Worm (Caenorhabditis elegans) whole organism, L2 larva: ENCODE results near the gene slc-36.1.
"Not testable (repeated sequence)": the region's sequence is repeated elsewhere in the genome, so short reads cannot be mapped to it uniquely, and the experiment has no call there.

ENCODE experiments used
- C34F6.9 ChIP-seq: fragments of 150-350 bp; optimal IDR thresholded peaks from 2 replicates; lab custom pipeline; 2014; ENCODE audit warnings: missing biosample characterization, missing genetic modification characterization
- F13H6.1 ChIP-seq: sonication (generic microtip); optimal IDR thresholded peaks from 2 replicates; lab custom pipeline; 2016; ENCODE audit warnings: missing genetic modification characterization, missing compliant biosample characterization
- ZK546.5 ChIP-seq: sonication (generic microtip); optimal IDR thresholded peaks from 2 replicates; lab custom pipeline; 2017; ENCODE audit warnings: missing biosample characterization, missing genetic modification characterization
- alr-1 ChIP-seq: fragments of 150-350 bp; optimal IDR thresholded peaks from 2 replicates; lab custom pipeline; 2014; ENCODE audit warnings: missing biosample characterization, missing genetic modification characterization
- aly-2 ChIP-seq: fragments of 150-350 bp; optimal IDR thresholded peaks from 2 replicates; lab custom pipeline; 2014; ENCODE audit warnings: missing biosample characterization, missing genetic modification characterization
- blmp-1 ChIP-seq: sonication (generic microtip); optimal IDR thresholded peaks from 2 replicates; lab custom pipeline; 2017; ENCODE audit warnings: missing genetic modification characterization, mild to moderate bottlenecking, missing compliant biosample characterization, antibody characterized with exemption, moderate library complexity; ENCODE audit not compliant: insufficient read depth
- ceh-16 ChIP-seq: fragments of 150-350 bp; optimal IDR thresholded peaks from 2 replicates; lab custom pipeline; 2014; ENCODE audit warnings: missing biosample characterization, missing genetic modification characterization
- ceh-82 ChIP-seq: fragments of 150-350 bp; optimal IDR thresholded peaks from 2 replicates; lab custom pipeline; 2014; ENCODE audit warnings: missing biosample characterization, missing genetic modification characterization
- crh-2 ChIP-seq: sonication (generic microtip); optimal IDR thresholded peaks from 2 replicates; lab custom pipeline; 2017; ENCODE audit warnings: missing biosample characterization, missing genetic modification characterization
- dmd-4 ChIP-seq: sonication (generic microtip); optimal IDR thresholded peaks from 2 replicates; lab custom pipeline; 2017; ENCODE audit warnings: missing biosample characterization, missing genetic modification characterization
- elt-3 ChIP-seq: sonication (generic microtip); optimal IDR thresholded peaks from 2 replicates; lab custom pipeline; 2017; ENCODE audit warnings: missing biosample characterization, missing genetic modification characterization
- fos-1 ChIP-seq: fragments of 150-350 bp; optimal IDR thresholded peaks from 2 replicates; lab custom pipeline; 2014; ENCODE audit warnings: missing biosample characterization, missing genetic modification characterization
- gmeb-1 ChIP-seq: fragments of 150-350 bp; optimal IDR thresholded peaks from 2 replicates; lab custom pipeline; 2014; ENCODE audit warnings: missing biosample characterization, missing genetic modification characterization
- lin-13 ChIP-seq: fragments of 150-350 bp; optimal IDR thresholded peaks from 2 replicates; lab custom pipeline; 2014; ENCODE audit warnings: missing biosample characterization, missing genetic modification reagents, missing genetic modification characterization
- lsy-2 ChIP-seq, 2 experiments: fragments of 150-350 bp in 1 of 2; sonication (generic microtip) in 1 of 2; optimal IDR thresholded peaks; 2 replicates each; lab custom pipeline; 2014 to 2017; ENCODE audit warnings: missing biosample characterization in 2 of 2, missing genetic modification characterization in 2 of 2
- mab-5 ChIP-seq: fragments of 150-350 bp; optimal IDR thresholded peaks from 2 replicates; lab custom pipeline; 2014; ENCODE audit warnings: missing biosample characterization, missing genetic modification characterization
- mbf-1 ChIP-seq: sonication (generic microtip); optimal IDR thresholded peaks from 2 replicates; lab custom pipeline; 2017; ENCODE audit warnings: missing biosample characterization, missing genetic modification characterization
- mdl-1 ChIP-seq, 2 experiments: fragments of 150-350 bp in 1 of 2; sonication (generic microtip) in 1 of 2; optimal IDR thresholded peaks; 2 replicates each; lab custom pipeline; 2017; ENCODE audit warnings: missing biosample characterization in 2 of 2, missing genetic modification characterization in 2 of 2
- nhr-10 ChIP-seq: sonication (generic microtip); optimal IDR thresholded peaks from 2 replicates; lab custom pipeline; 2017; ENCODE audit warnings: missing biosample characterization, missing genetic modification characterization
- nhr-11 ChIP-seq: fragments of 150-350 bp; optimal IDR thresholded peaks from 2 replicates; lab custom pipeline; 2014; ENCODE audit warnings: missing biosample characterization, missing genetic modification characterization
- nhr-12 ChIP-seq: fragments of 150-350 bp; optimal IDR thresholded peaks from 2 replicates; lab custom pipeline; 2014; ENCODE audit warnings: missing biosample characterization, missing genetic modification characterization
- nhr-129 ChIP-seq: fragments of 150-350 bp; optimal IDR thresholded peaks from 2 replicates; lab custom pipeline; 2014; ENCODE audit warnings: missing biosample characterization, missing genetic modification characterization
- nhr-237 ChIP-seq: fragments of 150-350 bp; optimal IDR thresholded peaks from 2 replicates; lab custom pipeline; 2014; ENCODE audit warnings: missing biosample characterization, missing genetic modification characterization
- nhr-25 ChIP-seq: fragments of 150-350 bp; sonication (generic microtip); optimal IDR thresholded peaks from 3 replicates; lab custom pipeline; 2014; ENCODE audit warnings: missing biosample characterization, missing genetic modification characterization
- nhr-6 ChIP-seq: fragments of 150-350 bp; optimal IDR thresholded peaks from 2 replicates; lab custom pipeline; 2014; ENCODE audit warnings: missing biosample characterization, missing genetic modification characterization
- nhr-77 ChIP-seq: fragments of 150-350 bp; optimal IDR thresholded peaks from 2 replicates; lab custom pipeline; 2014; ENCODE audit warnings: missing biosample characterization, missing genetic modification characterization
- peb-1 ChIP-seq: fragments of 150-350 bp; optimal IDR thresholded peaks from 2 replicates; lab custom pipeline; 2014; ENCODE audit warnings: missing biosample characterization, missing genetic modification characterization
- sem-4 ChIP-seq: fragments of 150-350 bp; optimal IDR thresholded peaks from 2 replicates; lab custom pipeline; 2014; ENCODE audit warnings: missing biosample characterization, missing genetic modification reagents, missing genetic modification characterization
- sma-3 ChIP-seq: sonication (generic microtip); optimal IDR thresholded peaks from 2 replicates; lab custom pipeline; 2016; ENCODE audit warnings: missing genetic modification reagents, missing genetic modification characterization, missing compliant biosample characterization
- sma-9 ChIP-seq, 2 experiments: fragments of 150-350 bp in 1 of 2; sonication (generic microtip) in 1 of 2; optimal IDR thresholded peaks; 2 replicates each; lab custom pipeline; 2014 to 2016; ENCODE audit warnings: missing genetic modification characterization in 2 of 2, mild to moderate bottlenecking in 1 of 2, missing biosample characterization in 1 of 2, missing compliant biosample characterization in 1 of 2, missing genetic modification reagents in 1 of 2, moderate library complexity in 1 of 2
- snpc-4 ChIP-seq: fragments of 150-350 bp; optimal IDR thresholded peaks from 2 replicates; lab custom pipeline; 2014; ENCODE audit warnings: missing biosample characterization, missing genetic modification characterization
- unc-39 ChIP-seq: fragments of 150-350 bp; optimal IDR thresholded peaks from 2 replicates; lab custom pipeline; 2014; ENCODE audit warnings: missing biosample characterization, missing genetic modification characterization
- unc-55 ChIP-seq: fragments of 150-350 bp; sonication (generic microtip); optimal IDR thresholded peaks from 3 replicates; lab custom pipeline; 2014; ENCODE audit warnings: missing biosample characterization, missing genetic modification reagents, missing genetic modification characterization
- unc-62 ChIP-seq: fragments of 150-350 bp; optimal IDR thresholded peaks from 2 replicates; lab custom pipeline; 2014; ENCODE audit warnings: missing biosample characterization, missing genetic modification reagents, missing genetic modification characterization
- zag-1 ChIP-seq: fragments of 150-350 bp; optimal IDR thresholded peaks from 2 replicates; lab custom pipeline; 2014; ENCODE audit warnings: missing biosample characterization, missing genetic modification characterization
- ztf-1 ChIP-seq: fragments of 200-800 bp; sonication (Bioruptor generic); conservative IDR thresholded peaks from 2 replicates; pipeline ENCODE4 v1.3.6; 2022; ENCODE audit warnings: missing genetic modification characterization, missing compliant biosample characterization
- ztf-11 ChIP-seq: sonication (generic microtip); optimal IDR thresholded peaks from 2 replicates; lab custom pipeline; 2017; ENCODE audit warnings: missing biosample characterization, missing genetic modification characterization
- ztf-4 ChIP-seq: fragments of 150-350 bp; optimal IDR thresholded peaks from 2 replicates; lab custom pipeline; 2014; ENCODE audit warnings: missing biosample characterization, missing genetic modification characterization

The slc-36.1 gene

DNA sequence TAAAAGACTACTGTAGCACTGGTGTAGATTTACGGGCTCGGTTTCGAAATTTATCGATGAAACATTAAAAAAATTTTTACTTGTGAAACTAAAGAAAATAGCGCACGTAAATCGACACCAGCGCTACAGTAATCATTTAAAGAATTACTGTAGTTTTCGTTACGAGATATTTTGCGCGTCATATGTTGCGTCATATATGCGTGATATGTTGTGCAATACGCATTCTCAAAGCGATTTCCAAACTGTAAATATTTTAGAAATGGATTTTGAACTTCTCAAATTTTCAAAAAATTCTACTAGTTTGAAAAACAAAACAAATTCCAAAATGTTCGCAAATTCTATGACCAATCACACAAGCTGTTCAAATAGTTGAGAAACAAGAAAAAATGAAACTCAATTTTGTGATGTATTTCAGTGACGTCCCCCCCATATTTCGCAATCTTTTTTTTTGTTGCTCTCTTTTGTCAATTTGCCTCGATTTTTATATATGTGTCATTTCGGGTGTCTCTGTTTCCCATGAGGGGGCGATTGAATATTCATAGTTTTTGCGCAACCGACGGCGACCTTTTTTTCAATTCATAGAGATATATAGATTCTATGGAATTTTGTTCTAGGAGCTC lies 29.3 kb upstream of the slc-36.1 start:
- TF ChIP-seq unc-55 (peak; percentile 25), C34F6.9 (tag; lab: Kevin White, UChicago) (peak; percentile 9), mab-5 (tag; lab: Kevin White, UChicago) (no peak)

DNA sequence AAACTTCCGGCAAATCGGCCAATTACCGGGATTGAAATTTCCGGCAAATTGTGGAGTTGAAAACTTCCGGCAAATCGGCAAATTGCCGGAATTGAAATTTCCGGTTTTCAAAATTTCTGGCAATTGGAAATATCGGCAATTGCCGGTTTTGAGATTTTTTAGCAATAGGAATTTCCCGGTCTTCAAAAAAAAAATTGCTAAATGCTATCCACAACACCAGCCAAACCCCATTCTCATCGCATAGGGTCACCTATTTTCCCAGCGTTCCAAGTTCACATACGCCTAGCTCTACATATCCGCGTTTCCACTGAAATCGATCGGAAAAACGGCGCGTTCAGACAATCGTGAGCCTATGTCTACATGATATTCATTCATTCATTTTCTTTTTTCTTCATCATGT lies 21.9 kb upstream of the slc-36.1 start, which contains the start of gene F56A8.8:
TSS of gene F56A8.8 (plus strand) at position 301 of the 400 bp plus-strand sequence.
- TF ChIP-seq nhr-25 (no peak), zag-1 (tag; lab: Kevin White, UChicago) (no peak), sma-3 (GFP tag; lab: Kevin White, UChicago) (no peak), ceh-82 (tag; lab: Kevin White, UChicago) (no peak), nhr-6 (tag; lab: Kevin White, UChicago) (no peak), unc-39 (tag; lab: Kevin White, UChicago) (no peak), snpc-4 (tag; lab: Kevin White, UChicago) (no peak), sem-4 (tag; lab: Kevin White, UChicago) (no peak), nhr-11 (tag; lab: Kevin White, UChicago) (no peak), nhr-237 (tag; lab: Kevin White, UChicago) (no peak), ztf-1 (GFP tag; lab: Robert Waterston, UW) (no peak), fos-1 (no peak), mbf-1 (tag; lab: Kevin White, UChicago) (no peak)

DNA sequence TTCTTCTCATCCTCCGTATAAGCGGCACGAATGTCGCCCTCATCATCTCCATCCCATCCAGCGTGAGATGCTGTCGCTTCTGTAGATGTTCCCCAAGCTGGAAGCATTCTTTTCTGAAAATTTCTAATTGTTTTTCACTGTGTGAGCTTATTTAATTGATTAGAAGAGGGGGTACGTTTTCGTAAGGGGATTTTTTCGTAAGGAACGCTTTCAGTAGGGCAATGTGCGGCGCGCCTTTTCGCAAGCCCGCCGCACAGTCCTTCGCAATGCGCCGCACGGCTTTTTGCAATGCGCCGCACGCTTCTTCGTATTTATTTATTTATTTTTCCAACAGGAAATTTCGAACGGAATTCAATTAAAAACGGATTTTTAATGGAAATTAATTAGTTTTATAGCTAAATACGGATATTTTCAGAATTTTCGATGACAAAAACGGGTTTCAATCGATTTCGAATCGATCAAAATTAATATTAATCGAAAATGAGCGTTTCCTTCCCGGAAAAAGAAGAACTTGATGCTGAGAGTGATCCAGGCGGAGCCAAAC lies 14.3 kb upstream of the slc-36.1 start, which contains the start of gene set-25:
TSS of gene set-25 (minus strand) at position 120 of the 544 bp plus-strand sequence.
- peak in 1 of 2 experiments; percentile 37 for TF ChIP-seq lsy-2 (tag; optimal IDR thresholded peaks at IDR 0.05; lab: Kevin White, UChicago)
- TF ChIP-seq sma-3 (GFP tag; lab: Kevin White, UChicago), result peak; percentile 8

DNA sequence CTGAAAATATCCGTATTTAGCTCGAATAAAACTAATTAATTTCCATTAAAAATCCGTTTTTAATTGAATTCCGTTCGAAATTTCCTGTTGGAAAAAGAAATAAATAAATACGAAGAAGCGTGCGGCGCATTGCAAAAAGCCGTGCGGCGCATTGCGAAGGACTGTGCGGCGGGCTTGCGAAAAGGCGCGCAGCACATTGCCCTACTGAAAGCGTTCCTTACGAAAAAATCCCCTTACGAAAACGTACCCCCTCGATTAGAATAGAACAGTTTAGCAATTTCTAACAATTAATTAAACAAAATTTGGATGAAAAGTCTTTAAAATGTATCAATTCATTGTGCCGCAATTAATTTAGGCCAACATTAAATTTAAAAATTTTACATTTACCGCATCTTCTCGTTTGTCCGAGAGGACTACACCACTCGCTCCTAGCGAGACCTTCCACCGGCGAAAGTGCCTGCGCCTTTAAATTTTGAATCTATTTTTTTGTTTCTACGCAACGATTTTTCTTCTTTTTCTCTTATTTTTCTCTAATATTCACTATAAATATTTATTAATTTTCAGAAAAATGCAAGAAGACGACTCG lies 10.9 kb upstream of the slc-36.1 start, which contains the start of gene npp-18:
TSS of gene npp-18 (plus strand) at position 565 of the 586 bp plus-strand sequence.
- TF ChIP-seq lin-13 (GFP tag; lab: Kevin White, UChicago) (peak; percentile 74), sma-3 (GFP tag; lab: Kevin White, UChicago) (peak; percentile 56), crh-2 (tag; lab: Kevin White, UChicago) (peak; percentile 60), unc-55 (peak; percentile 58), C34F6.9 (tag; lab: Kevin White, UChicago) (peak; percentile 51), fos-1 (peak; percentile 33), sma-9 (GFP tag; optimal IDR thresholded peaks at IDR 0.05; lab: Kevin White, UChicago) (peak; percentile 63), blmp-1 (tag; lab: Kevin White, UChicago) (peak; percentile 45), lsy-2 (tag; optimal IDR thresholded peaks at IDR 0.05; lab: Kevin White, UChicago) (peak in 1 of 2 experiments; percentile 77), F13H6.1 (tag; lab: Kevin White, UChicago) (peak; percentile 61), snpc-4 (tag; lab: Kevin White, UChicago) (peak; percentile 17), gmeb-1 (tag; lab: Kevin White, UChicago) (peak; percentile 78), sem-4 (tag; lab: Kevin White, UChicago) (peak; percentile 38)
- not testable (repeated sequence) for TF ChIP-seq sma-9 (tag; optimal IDR thresholded peaks at IDR 0.05; lab: Kevin White, UChicago)

DNA sequence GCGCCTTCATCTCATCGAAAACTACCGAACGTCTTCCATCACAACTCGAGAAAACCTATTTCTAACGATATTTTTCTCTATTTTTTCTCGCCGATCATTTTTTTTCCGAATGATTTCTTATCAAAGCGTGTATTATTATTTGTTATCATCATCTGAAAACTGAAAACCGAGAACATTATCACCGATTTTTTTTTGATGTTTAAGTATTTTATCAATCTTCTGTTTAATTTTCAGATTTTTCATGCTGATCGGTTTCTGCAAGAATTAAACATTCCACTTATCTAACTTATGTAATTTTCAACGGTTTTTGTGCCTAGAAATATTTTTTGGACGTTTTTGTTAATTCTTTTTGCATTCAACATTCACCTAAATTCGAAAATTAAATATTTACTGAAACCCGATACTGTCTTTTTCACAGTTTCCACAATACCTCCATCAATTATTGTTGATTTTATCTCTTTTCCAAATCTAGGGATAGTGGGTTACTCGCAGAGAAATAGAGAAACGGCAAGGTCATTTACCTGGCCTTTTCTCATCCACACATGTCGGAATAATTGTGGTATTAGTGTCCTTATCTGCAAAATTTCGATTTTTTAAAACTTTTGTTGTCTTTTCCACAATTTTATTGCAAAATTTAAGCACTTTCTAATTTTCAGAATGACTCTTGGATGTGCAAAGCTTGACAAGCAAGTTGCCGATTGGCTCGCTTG lies 8.4 kb upstream of the slc-36.1 start, which contains the start of gene pgm-2:
TSS of gene pgm-2 (plus strand) at position 657 of the 710 bp plus-strand sequence.
- TF ChIP-seq nhr-129, result no peak
- TF ChIP-seq unc-62 (GFP tag; lab: Kevin White, UChicago), result no peak
- no peak for TF ChIP-seq unc-39 (tag; lab: Kevin White, UChicago)
- TF ChIP-seq F13H6.1 (tag; lab: Kevin White, UChicago), result no peak
- TF ChIP-seq sma-9 (GFP tag; optimal IDR thresholded peaks at IDR 0.05; lab: Kevin White, UChicago), result no peak
- no peak for TF ChIP-seq sma-9 (tag; optimal IDR thresholded peaks at IDR 0.05; lab: Kevin White, UChicago)
- TF ChIP-seq lin-13 (GFP tag; lab: Kevin White, UChicago), result no peak
- no peak for TF ChIP-seq alr-1
- no peak for TF ChIP-seq sem-4 (tag; lab: Kevin White, UChicago)
- TF ChIP-seq nhr-10 (tag; lab: Kevin White, UChicago), result no peak
- no peak for TF ChIP-seq mbf-1 (tag; lab: Kevin White, UChicago)
- peak; percentile 6 for TF ChIP-seq sma-3 (GFP tag; lab: Kevin White, UChicago)
- TF ChIP-seq ZK546.5 (tag; lab: Kevin White, UChicago), result no peak
- TF ChIP-seq mdl-1 (tag; optimal IDR thresholded peaks at IDR 0.05; lab: Kevin White, UChicago), result no peak
- no peak for TF ChIP-seq elt-3 (tag; lab: Kevin White, UChicago)
- TF ChIP-seq nhr-12 (tag; lab: Kevin White, UChicago), result no peak
- TF ChIP-seq peb-1 (tag; lab: Kevin White, UChicago), result no peak
- TF ChIP-seq ztf-11, result no peak
- TF ChIP-seq ceh-16 (tag; lab: Kevin White, UChicago), result peak; percentile 27
- no peak for TF ChIP-seq C34F6.9 (tag; lab: Kevin White, UChicago)
- peak; percentile 16 for TF ChIP-seq nhr-25
- no peak for TF ChIP-seq nhr-77 (tag; lab: Kevin White, UChicago)
- no peak for TF ChIP-seq aly-2 (tag; lab: Kevin White, UChicago)
- no peak for TF ChIP-seq lsy-2 (tag; optimal IDR thresholded peaks at IDR 0.05; lab: Kevin White, UChicago)
- TF ChIP-seq ztf-4 (tag; lab: Kevin White, UChicago), result no peak
- TF ChIP-seq dmd-4 (tag; lab: Kevin White, UChicago), result no peak
- no peak for TF ChIP-seq ztf-1 (GFP tag; lab: Robert Waterston, UW)
- no peak for TF ChIP-seq zag-1 (tag; lab: Kevin White, UChicago)
- TF ChIP-seq fos-1, result peak; percentile 62
